Worm (Caenorhabditis elegans) whole organism, early embryonic: Measurements from ENCODE around the gene R09H10.6.
"Not testable (repeated sequence)": the region's sequence is repeated elsewhere in the genome, so short reads cannot be mapped to it uniquely, and the experiment has no call there.

Experiments used
- B0310.2 ChIP-seq: sonication (generic microtip); optimal IDR thresholded peaks from 2 replicates; lab custom pipeline; 2016; ENCODE audit warnings: mild to moderate bottlenecking, missing genetic modification characterization, missing compliant biosample characterization
- aly-1 ChIP-seq: sonication (generic microtip); optimal IDR thresholded peaks from 2 replicates; lab custom pipeline; 2016; ENCODE audit warnings: missing genetic modification characterization, missing compliant biosample characterization
- ama-1 ChIP-seq: fragments of 150-350 bp; optimal IDR thresholded peaks from 2 replicates; lab custom pipeline; 2014
- ceh-13 ChIP-seq: fragments of 200-800 bp; sonication (Bioruptor generic); optimal IDR thresholded peaks from 2 replicates; lab custom pipeline; 2018; ENCODE audit warnings: mild to moderate bottlenecking, missing genetic modification characterization, missing compliant biosample characterization
- flt-1 ChIP-seq: fragments of 200-800 bp; sonication (Bioruptor generic); IDR thresholded peaks from 2 replicates; pipeline ENCODE4 v1.3.6; 2022; ENCODE audit warnings: missing genetic modification characterization, missing compliant biosample characterization
- hmbx-1 ChIP-seq: sonication (generic microtip); optimal IDR thresholded peaks from 2 replicates; lab custom pipeline; 2016; ENCODE audit warnings: mild to moderate bottlenecking, missing genetic modification characterization, missing compliant biosample characterization
- hmg-4 ChIP-seq: fragments of 200-800 bp; sonication (Bioruptor generic); optimal IDR thresholded peaks from 2 replicates; lab custom pipeline; 2018; ENCODE audit warnings: mild to moderate bottlenecking, missing genetic modification characterization, missing compliant biosample characterization
- hnd-1 ChIP-seq: sonication (generic microtip); optimal IDR thresholded peaks from 2 replicates; lab custom pipeline; 2016; ENCODE audit warnings: missing genetic modification characterization, missing compliant biosample characterization
- pes-1 ChIP-seq: fragments of 200-800 bp; sonication (Bioruptor generic); IDR thresholded peaks from 2 replicates; pipeline ENCODE4 v1.3.6; 2022; ENCODE audit warnings: missing genetic modification reagents, missing genetic modification characterization, missing compliant biosample characterization
- scrt-1 ChIP-seq: fragments of 200-800 bp; sonication (Bioruptor generic); IDR thresholded peaks from 2 replicates; pipeline ENCODE4 v1.3.6; 2022; ENCODE audit warnings: missing genetic modification characterization, missing compliant biosample characterization
- sea-1 ChIP-seq: fragments of 200-800 bp; sonication (Bioruptor generic); conservative IDR thresholded peaks from 2 replicates; pipeline ENCODE4 v1.3.6; 2022; ENCODE audit warnings: missing genetic modification characterization, missing compliant biosample characterization
- tbx-11 ChIP-seq: fragments of 200-800 bp; sonication (Bioruptor generic); IDR thresholded peaks from 2 replicates; pipeline ENCODE4 v1.3.6; 2022; ENCODE audit warnings: missing genetic modification characterization, missing compliant biosample characterization
- tbx-37 ChIP-seq: fragments of 200-800 bp; sonication (Bioruptor generic); conservative IDR thresholded peaks from 2 replicates; pipeline ENCODE4 v1.3.6; 2022; ENCODE audit warnings: missing genetic modification reagents, missing genetic modification characterization, missing compliant biosample characterization

- not testable (repeated sequence) for TF ChIP-seq hnd-1 (tag; lab: Kevin White, UChicago); flt-1; hmbx-1 (tag; lab: Kevin White, UChicago); sea-1 (GFP tag; lab: Robert Waterston, UW); ama-1; tbx-11 (GFP tag; lab: Robert Waterston, UW); tbx-37 (GFP tag; lab: Robert Waterston, UW); ceh-13 (GFP tag; lab: Kevin White, UChicago); pes-1 (GFP tag; lab: Robert Waterston, UW); hmg-4 (GFP tag; lab: Kevin White, UChicago); B0310.2 (tag; lab: Kevin White, UChicago); aly-1 (tag; lab: Kevin White, UChicago)
- peak; percentile 52; the same call in 1 of the 2 replicates for TF ChIP-seq scrt-1 (GFP tag; lab: Robert Waterston, UW)
These were observed 50.0 kb downstream of the R09H10.6 start for ce11 chrIV:10658366-10658765.
